Worm (Caenorhabditis elegans): ENCODE data around the gene F10E7.2.
A peak's percentile ranks its signal among the peaks of the same experiment; 100 is the strongest.

Gene F10E7.2

ce11 chrII:7153095-7153494 is 31.1 kb downstream of the F10E7.2 start:
- peak; percentile 83 for TF ChIP-seq zfh-2 (GFP tag; conservative IDR thresholded peaks at IDR 0.05)
- TF ChIP-seq hsf-1 (GFP tag; IDR thresholded peaks at IDR 0.05), result 0 out of 2 replicates have a peak, but pooled peaks have one; percentile 8
- TF ChIP-seq egrh-3 (GFP tag; IDR thresholded peaks at IDR 0.05), result peak; percentile 51; the same call in 1 of the 2 replicates

ce11 chrII:7154711-7155110 is 32.7 kb downstream of the F10E7.2 start:
- TF ChIP-seq egrh-3 (GFP tag; IDR thresholded peaks at IDR 0.05) (peak; percentile 88), egl-44 (GFP tag; IDR thresholded peaks at IDR 0.05) (no peak), ztf-25 (GFP tag; IDR thresholded peaks at IDR 0.05) (no peak), dox-1 (GFP tag; IDR thresholded peaks at IDR 0.05) (no peak), madf-6 (GFP tag; IDR thresholded peaks at IDR 0.05) (no peak), lin-54 (GFP tag; optimal IDR thresholded peaks at IDR 0.05) (no peak), lsy-27 (tag; optimal IDR thresholded peaks at IDR 0.05; ENCODE audit: borderline replicate concordance, insufficient read depth) (no peak), zfh-2 (GFP tag; conservative IDR thresholded peaks at IDR 0.05) (peak; percentile 88), madf-8 (GFP tag; conservative IDR thresholded peaks at IDR 0.05) (no peak), F37B4.10 (GFP tag; IDR thresholded peaks at IDR 0.05) (no peak), ets-4 (GFP tag; optimal IDR thresholded peaks at IDR 0.05) (no peak)

- TF ChIP-seq ztf-3 (GFP tag; optimal IDR thresholded peaks at IDR 0.05) (no peak), nhr-80 (tag; optimal IDR thresholded peaks at IDR 0.05) (peak; percentile 69), C06A6.2 (GFP tag; conservative IDR thresholded peaks at IDR 0.05) (no peak), mcd-1 (GFP tag; IDR thresholded peaks at IDR 0.05) (no peak), ama-1 (optimal IDR thresholded peaks at IDR 0.05) (peak; percentile 14), ama-1 (GFP tag; optimal IDR thresholded peaks at IDR 0.05) (no peak), K12H6.12 (tag; optimal IDR thresholded peaks at IDR 0.05) (no peak), pbrm-1 (GFP tag; IDR thresholded peaks at IDR 0.05) (no peak), unc-62 (GFP tag; optimal IDR thresholded peaks at IDR 0.05) (no peak), ceh-100 (GFP tag; IDR thresholded peaks at IDR 0.05) (no peak), cebp-1 (GFP tag; IDR thresholded peaks at IDR 0.05) (no peak), cebp-1 (tag; optimal IDR thresholded peaks at IDR 0.05) (peak; percentile 9), him-1 (tag; optimal IDR thresholded peaks at IDR 0.05) (no peak), hmg-1.2 (GFP tag; IDR thresholded peaks at IDR 0.05) (peak; percentile 14; the same call in 1 of the 2 replicates), Y53G8AR.9 (GFP tag; conservative IDR thresholded peaks at IDR 0.05) (peak; percentile 49; the same call in 1 of the 2 replicates), ets-4 (GFP tag; optimal IDR thresholded peaks at IDR 0.05) (no peak), Y53F4B.3 (GFP tag; IDR thresholded peaks at IDR 0.05) (no peak), lin-54 (GFP tag; optimal IDR thresholded peaks at IDR 0.05) (no peak), madf-10 (tag; optimal IDR thresholded peaks at IDR 0.05) (no peak), bed-2 (GFP tag; IDR thresholded peaks at IDR 0.05) (no peak), ekl-4 (GFP tag; IDR thresholded peaks at IDR 0.05) (no peak), tbx-9 (tag; optimal IDR thresholded peaks at IDR 0.05; ENCODE audit: borderline replicate concordance) (no peak), F39B2.1 (GFP tag; IDR thresholded peaks at IDR 0.05) (no peak)
Measured at ce11 chrII:7155392-7155791, 33.4 kb downstream of the F10E7.2 start, which contains the start of gene C27H5.2. C27H5.2 (plus strand) TSS chrII:7155581.

ce11 chrII:7157415-7157814 is 35.4 kb downstream of the F10E7.2 start:
- TF ChIP-seq unc-130 (GFP tag; optimal IDR thresholded peaks at IDR 0.05) (no peak), atf-7 (tag; optimal IDR thresholded peaks at IDR 0.05) (peak; percentile 14), nhr-80 (tag; optimal IDR thresholded peaks at IDR 0.05) (peak; percentile 79), xnd-1 (tag; optimal IDR thresholded peaks at IDR 0.05) (no peak), nhr-179 (tag; optimal IDR thresholded peaks at IDR 0.05) (no peak), Y67H2A.10 (GFP tag; conservative IDR thresholded peaks at IDR 0.05) (no peak), ets-4 (GFP tag; optimal IDR thresholded peaks at IDR 0.05) (peak; percentile 10), nhr-90 (tag; optimal IDR thresholded peaks at IDR 0.05) (no peak), unc-62 (GFP tag; optimal IDR thresholded peaks at IDR 0.05) (peak; percentile 38), Y79H2A.3 (GFP tag; conservative IDR thresholded peaks at IDR 0.05) (no peak), athp-1 (tag; optimal IDR thresholded peaks at IDR 0.05) (no peak), attf-6 (GFP tag; IDR thresholded peaks at IDR 0.05) (no peak), attf-5 (GFP tag; optimal IDR thresholded peaks at IDR 0.05) (peak; percentile 9)
